Worm (Caenorhabditis elegans): ENCODE results near the gene H05C05.1.

DNA sequence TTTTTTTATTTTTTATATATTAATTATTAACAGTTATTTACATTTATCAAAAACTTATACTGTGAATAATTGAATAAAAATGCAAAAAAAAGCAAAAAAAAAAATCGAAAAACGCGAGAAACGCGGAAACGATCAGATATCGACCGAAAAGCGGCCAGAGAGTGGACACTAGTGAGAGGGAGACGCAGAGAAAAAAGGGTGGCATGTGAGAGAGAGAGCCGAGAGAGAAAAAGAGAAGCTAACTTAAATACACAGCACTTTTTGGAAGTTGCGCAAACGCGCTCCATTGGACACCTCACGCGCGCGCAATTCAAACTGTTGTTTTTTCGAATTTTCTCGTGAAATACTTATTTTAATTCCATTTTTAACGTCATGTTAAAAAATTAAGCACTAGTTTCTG lies 19.5 kb downstream of the H05C05.1 start:
- TF ChIP-seq ceh-14 (tag; optimal IDR thresholded peaks at IDR 0.05) = no peak
- no peak for TF ChIP-seq fkh-10 (GFP tag; optimal IDR thresholded peaks at IDR 0.05)
- no peak for TF ChIP-seq sox-4 (tag; optimal IDR thresholded peaks at IDR 0.05)
- no peak for TF ChIP-seq ama-1 (optimal IDR thresholded peaks at IDR 0.05)
- peak; percentile 84 for TF ChIP-seq hlh-30 (tag; optimal IDR thresholded peaks at IDR 0.05; ENCODE audit: insufficient read depth)
- no peak for TF ChIP-seq ztf-16 (tag; optimal IDR thresholded peaks at IDR 0.05)
- TF ChIP-seq ceh-6 (GFP tag; optimal IDR thresholded peaks at IDR 0.05) = no peak
- no peak for TF ChIP-seq gmeb-2 (tag; optimal IDR thresholded peaks at IDR 0.05)
- TF ChIP-seq elt-2 (tag; optimal IDR thresholded peaks at IDR 0.05) = no peak
- peak; percentile 28 for TF ChIP-seq unc-86 (tag; optimal IDR thresholded peaks at IDR 0.05)
- no peak for TF ChIP-seq tbx-7 (tag; optimal IDR thresholded peaks at IDR 0.05)
- TF ChIP-seq nhr-11 (tag; optimal IDR thresholded peaks at IDR 0.05) = no peak
